Worm (Caenorhabditis elegans) whole organism, mixed stage, embryonic: Measurements from ENCODE around the gene ark-1.

Source experiments
- M03D4.4 ChIP-seq: sonication (generic microtip); optimal IDR thresholded peaks from 2 replicates; lab custom pipeline; 2017; ENCODE audit warnings: mild to moderate bottlenecking, missing genetic modification characterization, missing compliant biosample characterization
- bed-3 ChIP-seq: fragments of 200-800 bp; sonication (Bioruptor generic); optimal IDR thresholded peaks from 3 replicates; lab custom pipeline; 2018; ENCODE audit warnings: mild to moderate bottlenecking, missing genetic modification characterization, moderate library complexity, missing compliant biosample characterization
- ceh-39 ChIP-seq: fragments of 150-350 bp; optimal IDR thresholded peaks from 2 replicates; lab custom pipeline; 2014; ENCODE audit warnings: missing biosample characterization, missing genetic modification characterization
- ceh-43 ChIP-seq: fragments of 200-800 bp; sonication (Bioruptor generic); optimal IDR thresholded peaks from 2 replicates; lab custom pipeline; 2018; ENCODE audit warnings: mild to moderate bottlenecking, missing genetic modification characterization, moderate library complexity, missing compliant biosample characterization
- ham-2 ChIP-seq: fragments of 200-800 bp; sonication (Bioruptor generic); optimal IDR thresholded peaks from 2 replicates; lab custom pipeline; 2018; ENCODE audit warnings: mild to moderate bottlenecking, missing genetic modification characterization, missing compliant biosample characterization
- lin-13 ChIP-seq: fragments of 150-350 bp; optimal IDR thresholded peaks from 2 replicates; lab custom pipeline; 2014; ENCODE audit warnings: missing biosample characterization, missing genetic modification characterization
- lsy-2 ChIP-seq: fragments of 150-350 bp; optimal IDR thresholded peaks from 2 replicates; lab custom pipeline; 2014; ENCODE audit warnings: missing biosample characterization, missing genetic modification characterization
- nhr-28 ChIP-seq: fragments of 150-350 bp; optimal IDR thresholded peaks from 2 replicates; lab custom pipeline; 2014; ENCODE audit warnings: missing biosample characterization, missing genetic modification characterization
- nhr-76 ChIP-seq: sonication (generic microtip); optimal IDR thresholded peaks from 2 replicates; lab custom pipeline; 2017; ENCODE audit warnings: missing biosample characterization, missing genetic modification characterization
- pha-4 ChIP-seq: fragments of 150-350 bp; optimal IDR thresholded peaks from 2 replicates; lab custom pipeline; 2018; ENCODE audit warnings: missing biosample characterization, missing genetic modification reagents, missing genetic modification characterization
- snpc-4 ChIP-seq: fragments of 150-350 bp; optimal IDR thresholded peaks from 2 replicates; lab custom pipeline; 2014; ENCODE audit warnings: missing biosample characterization, missing genetic modification characterization
- unc-62 ChIP-seq: fragments of 150-350 bp; optimal IDR thresholded peaks from 2 replicates; lab custom pipeline; 2014; ENCODE audit warnings: missing biosample characterization, missing genetic modification reagents, missing genetic modification characterization
- ztf-11 ChIP-seq: fragments of 150-350 bp; optimal IDR thresholded peaks from 2 replicates; lab custom pipeline; 2014; ENCODE audit warnings: missing biosample characterization, missing genetic modification characterization

DNA sequence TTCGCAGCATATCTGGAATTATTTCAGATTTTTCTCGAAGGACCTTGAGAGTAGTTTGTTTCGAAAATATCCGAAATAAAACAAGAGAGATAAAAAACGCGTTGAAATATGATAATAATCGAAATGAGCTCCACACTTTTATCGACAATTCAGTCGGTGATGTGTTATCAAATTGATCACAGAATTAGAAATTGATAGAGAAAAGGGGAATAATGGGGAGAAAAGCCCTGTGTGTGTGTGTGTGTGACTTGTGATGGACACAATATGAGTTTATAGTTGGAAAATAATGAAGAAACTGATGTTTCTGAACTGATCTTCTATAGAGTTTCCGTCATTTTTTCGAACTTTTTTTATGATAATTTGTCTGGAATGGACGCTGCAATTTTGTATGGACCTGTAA is 31.7 kb downstream of the ark-1 start, which contains the start of gene pgp-1:
- TF ChIP-seq bed-3 (GFP tag; lab: Kevin White, UChicago): no peak
- no peak for TF ChIP-seq M03D4.4
- no peak for TF ChIP-seq unc-62
- no peak for TF ChIP-seq ham-2 (GFP tag; lab: Kevin White, UChicago)
- no peak for TF ChIP-seq snpc-4 (tag; lab: Kevin White, UChicago)
- TF ChIP-seq lin-13 (tag; lab: Kevin White, UChicago): no peak
- no peak for TF ChIP-seq pha-4 (tag; lab: Kevin White, UChicago)
- no peak for TF ChIP-seq ceh-39 (tag; lab: Kevin White, UChicago)
- no peak for TF ChIP-seq nhr-28
- TF ChIP-seq nhr-76 (tag; lab: Kevin White, UChicago): no peak
- no peak for TF ChIP-seq ztf-11 (tag; lab: Kevin White, UChicago)
- TF ChIP-seq ceh-43 (GFP tag; lab: Kevin White, UChicago): no peak
- no peak for TF ChIP-seq lsy-2
